Fruit fly (Drosophila melanogaster): ENCODE data around the gene CG12481.

CG12481 gene

DNA sequence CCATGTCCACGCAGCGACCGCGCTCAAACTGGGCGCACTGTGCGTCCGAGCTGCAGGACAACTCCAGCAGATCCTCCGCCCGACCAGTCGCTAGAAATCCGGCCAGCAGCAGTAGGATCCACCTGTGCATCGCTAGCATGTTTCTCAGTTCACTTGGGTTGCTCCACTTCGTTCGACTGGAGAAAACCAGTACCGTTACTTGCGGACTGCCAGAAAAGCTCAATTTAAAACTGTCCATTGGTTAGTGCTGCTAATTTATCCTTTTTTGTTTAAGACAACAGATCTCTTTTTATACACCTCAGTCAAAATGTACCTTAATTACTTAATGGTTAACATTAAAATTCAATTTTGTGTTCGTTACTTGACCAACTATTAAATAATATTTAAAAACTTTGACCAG lies 38.6 kb downstream of the CG12481 start, which contains the start of gene CG11674:
CG11674 (minus strand) TSS at position 215 of the 400 bp plus-strand sequence.
- TF ChIP-seq CG8478 (optimal IDR thresholded peaks at IDR 0.05) (no peak), CTCF (optimal IDR thresholded peaks at IDR 0.05) (no peak)

DNA sequence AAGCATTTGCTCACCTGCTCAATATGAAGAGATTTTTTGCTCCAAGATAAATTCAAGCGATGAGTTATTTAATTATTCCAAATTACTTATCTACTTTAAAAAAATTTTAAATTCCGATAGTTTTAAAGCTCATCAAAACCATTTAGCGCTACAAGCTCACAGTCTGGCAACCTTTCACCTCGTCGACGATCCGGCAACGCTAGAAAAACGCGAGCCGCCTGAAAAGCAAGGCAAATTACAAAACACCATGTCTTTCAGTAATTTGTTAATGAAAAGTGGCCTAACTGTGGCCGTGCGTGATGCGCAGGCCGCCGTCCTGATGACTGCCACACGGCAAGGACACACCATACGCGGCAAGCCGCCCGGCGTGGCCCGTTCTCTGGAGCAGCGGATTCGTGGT lies 39.0 kb downstream of the CG12481 start, which contains the start of gene mRpL38:
mRpL38 (plus strand) TSS at position 197 of the 400 bp plus-strand sequence.
- TF ChIP-seq CTCF (optimal IDR thresholded peaks at IDR 0.05): no peak
- TF ChIP-seq CG8478 (optimal IDR thresholded peaks at IDR 0.05): no peak

DNA sequence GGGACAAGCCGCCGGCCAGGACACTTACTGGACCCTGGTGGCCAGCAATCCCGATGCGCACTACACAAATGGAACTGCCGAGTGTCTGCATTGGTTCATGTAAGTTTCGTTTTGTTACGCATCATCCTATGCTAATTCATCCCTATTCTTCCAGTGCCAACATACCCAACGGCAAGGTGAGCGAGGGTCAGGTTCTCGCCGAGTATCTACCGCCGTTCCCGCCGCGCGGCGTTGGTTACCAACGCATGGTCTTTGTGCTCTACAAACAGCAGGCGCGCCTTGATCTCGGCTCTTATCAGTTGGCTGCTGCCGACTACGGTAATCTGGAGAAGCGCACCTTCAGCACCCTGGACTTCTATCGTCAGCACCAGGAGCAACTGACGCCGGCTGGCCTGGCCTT lies 40.0 kb downstream of the CG12481 start:
- TF ChIP-seq CTCF (optimal IDR thresholded peaks at IDR 0.05) (no peak), CG8478 (optimal IDR thresholded peaks at IDR 0.05) (no peak)

DNA sequence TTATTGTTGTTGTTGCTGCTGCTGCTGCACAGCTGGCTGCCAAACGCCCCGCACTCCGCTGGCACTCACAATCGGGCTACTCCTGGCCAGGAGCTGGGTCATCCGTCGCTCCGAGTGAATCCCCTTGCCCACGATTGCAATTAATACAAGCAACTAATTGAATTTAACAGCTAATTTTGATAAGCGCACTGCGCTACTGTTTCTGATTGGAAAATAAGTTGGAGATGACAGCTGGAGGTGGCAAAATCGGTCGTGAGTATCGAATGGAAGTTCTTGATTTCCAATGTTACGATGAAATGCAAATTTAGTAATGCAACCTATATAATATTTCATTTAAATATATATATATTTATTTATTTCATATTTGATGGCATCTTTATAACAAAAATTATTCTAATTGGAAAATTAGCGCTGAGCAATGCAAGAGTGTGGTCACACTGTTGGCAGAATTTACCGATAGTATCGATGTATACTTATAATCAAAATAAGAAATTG lies 46.8 kb downstream of the CG12481 start, which contains the start of gene CG42271:
CG42271 (minus strand) TSS at position 224 of the 495 bp plus-strand sequence.
- TF ChIP-seq CG8478 (optimal IDR thresholded peaks at IDR 0.05) (no peak), CTCF (optimal IDR thresholded peaks at IDR 0.05) (no peak)

DNA sequence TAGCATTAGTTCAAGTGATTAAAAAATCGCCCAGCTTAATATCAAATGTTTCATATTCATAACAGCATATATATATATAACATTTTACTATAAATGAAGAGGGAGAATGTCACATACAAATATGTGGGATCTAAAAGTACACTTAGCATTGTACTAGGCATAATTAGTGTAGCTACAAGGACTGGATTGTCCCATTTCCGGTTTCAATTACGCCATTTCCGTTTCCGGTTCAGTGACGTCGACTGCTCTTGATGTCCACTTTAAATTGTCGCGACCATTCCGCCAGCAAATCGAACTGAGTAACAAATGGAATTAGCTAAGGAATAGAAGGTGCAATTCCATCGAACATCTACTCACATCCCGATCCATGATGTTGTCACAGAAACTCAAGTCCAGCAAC lies 47.4 kb downstream of the CG12481 start:
- TF ChIP-seq CG8478 (optimal IDR thresholded peaks at IDR 0.05) (no peak), CTCF (optimal IDR thresholded peaks at IDR 0.05) (no peak)

All from S2 (cell line).